Fruit fly (Drosophila melanogaster) whole organism, larva: ENCODE results near the gene CG3857.

Source experiments
- noc ChIP-seq: fragments of 200-800 bp; sonication (Bioruptor generic); optimal IDR thresholded peaks from 3 replicates; lab custom pipeline; 2019; ENCODE audit warnings: missing biosample characterization, mild to moderate bottlenecking, missing genetic modification characterization, moderate library complexity

Gene CG3857

DNA sequence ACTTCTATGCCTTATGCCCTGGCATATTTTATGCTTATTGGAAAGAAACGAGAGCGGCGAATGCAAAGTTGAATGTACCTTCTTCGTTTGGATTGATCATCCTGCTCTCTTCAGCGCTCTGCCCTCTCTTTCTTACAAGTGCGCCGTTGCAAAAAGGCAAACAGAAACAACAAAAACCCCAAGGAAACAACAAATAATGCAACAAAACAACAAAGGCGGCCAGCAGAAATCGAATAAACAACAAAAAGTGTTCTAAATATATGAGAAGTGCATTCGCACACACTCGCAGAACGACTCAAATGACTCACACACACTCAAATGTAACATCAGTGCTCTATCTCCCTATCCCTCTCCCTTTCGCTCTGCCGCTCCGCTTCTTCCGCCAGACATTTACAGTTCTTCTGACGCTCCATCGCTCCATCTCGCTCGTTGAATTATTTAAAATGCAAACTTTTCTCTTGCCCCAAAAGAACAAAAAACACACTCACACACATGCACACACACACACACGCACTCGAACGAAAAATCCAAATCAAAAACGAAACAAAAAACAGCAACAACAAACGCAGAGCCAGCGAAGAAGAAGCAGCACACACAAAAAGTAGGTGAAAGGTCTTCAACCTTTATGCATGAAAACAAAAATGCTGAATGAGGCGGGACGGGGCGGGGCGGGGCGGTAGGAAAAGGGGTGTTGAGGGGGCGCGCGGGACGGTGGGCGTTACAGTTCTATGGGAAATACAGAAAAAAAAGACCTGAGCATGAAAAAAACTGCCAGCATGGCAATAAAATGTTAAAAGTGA is 26.3 kb upstream of the CG3857 start:
- no peak for TF ChIP-seq noc

DNA sequence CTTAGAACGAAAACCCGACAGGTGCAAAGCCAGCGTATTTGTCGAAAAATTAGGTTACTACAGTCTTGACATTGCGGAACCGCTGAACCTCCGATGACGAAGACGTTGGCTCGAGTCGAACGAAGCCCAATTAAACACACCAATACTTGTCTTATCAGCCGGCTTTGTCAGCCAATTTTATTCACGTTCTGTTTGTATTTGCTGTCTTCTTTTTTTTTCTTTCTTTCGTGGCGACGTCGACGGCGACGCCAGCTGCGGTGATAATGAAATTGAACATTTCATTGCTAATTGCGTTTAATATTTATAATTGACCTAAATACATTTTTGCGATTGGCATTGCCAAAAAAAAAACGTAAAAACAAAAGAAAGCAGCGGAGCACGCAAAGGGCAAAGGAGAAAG is 25.7 kb upstream of the CG3857 start:
- no peak for TF ChIP-seq noc

dm6 chrX:1964409-1965345 is 24.8 kb upstream of the CG3857 start:
- no peak for TF ChIP-seq noc

DNA sequence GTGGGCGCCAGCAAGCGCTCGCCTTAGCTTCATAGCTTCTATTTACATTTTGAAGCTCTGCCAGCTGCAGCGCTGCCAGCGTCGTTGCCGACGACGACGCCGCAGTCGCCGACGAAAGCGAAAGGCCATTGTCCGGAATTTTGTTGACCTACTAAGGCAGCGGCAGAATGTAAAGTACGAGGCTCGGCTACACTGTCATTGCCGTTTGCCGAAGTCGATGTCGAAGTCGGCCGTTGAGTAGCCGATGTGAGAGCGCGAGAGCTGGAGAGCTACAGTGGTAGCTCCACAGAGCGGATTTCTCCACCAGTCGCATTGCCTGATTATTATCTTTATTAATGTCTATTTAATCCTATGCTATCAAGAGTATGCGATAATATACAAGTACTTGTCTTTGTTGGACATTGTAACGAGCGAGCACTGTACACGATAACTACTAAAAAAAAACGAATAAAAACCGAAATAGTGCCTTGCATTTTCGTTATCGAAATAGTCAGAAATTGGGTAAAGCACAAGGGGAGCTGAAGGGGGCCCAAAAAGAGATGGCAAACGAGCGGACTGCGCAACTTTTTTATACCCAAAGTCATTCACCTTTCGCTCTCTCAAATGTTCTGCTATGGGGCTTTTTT is 23.9 kb upstream of the CG3857 start:
- peak; percentile 95 for TF ChIP-seq noc

DNA sequence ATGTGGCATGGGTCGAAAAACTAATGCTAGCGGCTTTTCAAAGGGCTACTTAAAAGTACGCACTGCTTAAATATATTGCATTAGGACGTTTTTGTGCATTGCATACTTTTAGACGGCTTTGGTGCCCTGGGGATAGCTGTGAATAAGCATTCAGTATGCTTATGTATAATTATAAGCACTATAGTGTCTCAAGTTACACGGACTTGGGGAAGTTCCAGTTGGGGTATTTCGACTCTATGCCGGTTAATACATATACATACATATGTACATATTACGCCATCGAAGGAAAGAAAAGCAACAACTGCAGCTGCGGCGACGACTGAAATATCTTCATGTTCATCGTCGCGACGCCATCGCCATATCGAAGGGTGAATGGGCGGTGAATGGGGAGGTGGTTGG is 23.4 kb upstream of the CG3857 start:
- no peak for TF ChIP-seq noc

- no peak for TF ChIP-seq noc
Observed at dm6 chrX:1952898-1953297, 13.1 kb upstream of the CG3857 start.

DNA sequence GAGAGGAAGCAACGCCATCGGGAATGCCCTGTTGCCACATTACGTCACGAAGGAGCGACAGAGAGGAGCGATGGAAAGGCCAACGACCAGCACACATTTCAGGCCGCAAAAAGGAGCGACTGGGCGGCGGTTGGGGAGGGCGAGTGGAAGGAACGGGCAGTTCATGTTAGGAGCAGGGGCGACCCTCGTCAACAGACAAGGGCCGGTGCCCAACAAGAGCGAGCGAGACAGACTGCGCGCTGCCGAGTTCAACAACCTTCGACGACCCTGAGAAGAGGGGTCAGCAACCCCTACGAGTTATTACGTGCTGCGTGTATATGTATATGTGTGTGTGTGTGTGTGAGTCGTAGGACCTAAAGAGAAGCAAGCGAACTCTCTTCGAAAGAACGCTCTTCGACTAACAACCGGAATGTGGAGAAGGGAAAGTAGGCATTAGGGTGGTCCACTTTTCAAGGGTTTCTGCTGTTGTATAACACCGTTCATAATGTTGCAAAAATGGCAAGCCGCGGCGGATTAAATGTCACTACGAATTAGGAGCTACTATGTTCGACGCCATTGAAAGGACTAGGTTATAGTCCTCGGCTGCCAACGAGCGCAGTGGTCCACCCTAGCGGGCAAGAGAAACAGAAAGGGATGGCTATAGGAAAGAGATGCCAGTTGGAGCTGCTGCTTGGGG is 11.7 kb upstream of the CG3857 start:
- TF ChIP-seq noc, result peak; percentile 90

dm6 chrX:1950311-1950710 is 10.5 kb upstream of the CG3857 start:
- peak; percentile 35 for TF ChIP-seq noc

DNA sequence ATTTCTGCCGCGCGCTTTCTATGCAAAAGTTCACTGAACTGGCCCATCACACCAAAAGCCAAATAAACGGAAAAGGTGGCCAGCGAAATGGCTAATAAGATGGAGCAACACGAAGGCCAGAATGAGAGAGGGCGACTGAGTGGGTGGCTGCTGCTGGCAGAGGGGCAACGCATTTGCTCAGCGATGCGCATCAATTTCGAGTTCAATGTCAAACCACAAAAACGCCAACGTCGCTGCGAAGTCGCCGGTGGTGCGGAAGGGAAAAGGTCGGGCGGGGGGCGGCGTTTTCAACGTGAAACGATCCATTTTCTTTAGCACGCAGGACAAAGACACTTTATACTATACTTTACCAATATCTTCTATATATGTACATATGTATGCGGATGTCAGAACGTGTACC is 9.8 kb upstream of the CG3857 start:
- TF ChIP-seq noc, result no peak

dm6 chrX:1948508-1949065 is 8.7 kb upstream of the CG3857 start:
- peak; percentile 98 for TF ChIP-seq noc

DNA sequence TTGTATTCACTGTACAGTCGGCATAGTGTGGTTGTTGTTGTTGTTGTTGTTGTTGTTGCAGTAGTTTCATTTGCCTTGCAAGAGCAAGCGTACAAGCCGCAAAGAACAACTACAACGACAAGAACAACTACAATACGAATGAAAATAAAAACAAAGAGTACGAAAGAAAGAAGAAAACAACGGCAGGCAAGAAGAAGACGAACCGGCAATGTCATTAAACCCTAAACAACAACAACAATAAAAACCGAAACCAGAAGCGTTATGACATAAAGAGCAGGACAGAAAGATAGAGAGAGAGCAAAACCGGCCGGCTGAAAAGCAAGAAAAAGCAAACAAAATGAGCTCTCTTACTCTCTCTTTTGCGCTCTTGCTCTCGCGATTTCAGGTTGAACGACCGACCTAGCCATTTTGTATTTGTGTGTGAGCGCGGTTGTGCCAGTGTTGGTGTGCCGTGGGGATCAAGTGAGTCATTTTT is 8.1 kb upstream of the CG3857 start:
- TF ChIP-seq noc, result no peak

DNA sequence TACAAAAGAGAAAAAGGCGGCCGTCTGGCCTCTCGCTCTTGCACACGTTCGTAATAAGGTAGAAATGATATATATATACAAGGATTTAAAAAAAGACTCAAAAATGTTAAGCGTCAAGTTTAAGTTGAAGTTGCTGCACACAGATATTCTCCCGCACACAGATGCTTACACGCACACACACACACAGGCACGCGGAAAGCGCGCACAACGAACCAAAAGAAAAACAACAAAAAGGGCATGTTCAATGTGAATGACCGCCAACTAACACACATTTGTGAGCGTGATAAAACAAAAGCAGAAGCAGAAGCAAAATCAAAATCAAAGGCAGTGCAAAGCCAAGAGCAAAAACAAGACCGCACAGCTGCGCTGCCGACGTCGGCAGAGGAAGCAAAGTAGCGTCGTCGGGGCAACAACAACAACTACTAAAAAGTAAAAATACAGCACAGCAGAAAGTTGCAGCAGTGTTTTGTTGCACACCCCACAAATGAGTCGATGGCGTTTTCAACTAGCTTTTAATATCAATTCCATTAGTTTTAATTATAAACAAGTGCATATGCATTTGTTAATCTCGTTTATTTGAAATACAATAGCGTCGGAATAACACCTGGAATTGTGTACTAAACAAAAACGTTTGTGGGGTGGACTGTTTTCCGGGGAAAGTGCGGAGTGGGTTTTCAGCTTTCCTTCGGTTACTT is 7.5 kb upstream of the CG3857 start:
- peak; percentile 89 for TF ChIP-seq noc

DNA sequence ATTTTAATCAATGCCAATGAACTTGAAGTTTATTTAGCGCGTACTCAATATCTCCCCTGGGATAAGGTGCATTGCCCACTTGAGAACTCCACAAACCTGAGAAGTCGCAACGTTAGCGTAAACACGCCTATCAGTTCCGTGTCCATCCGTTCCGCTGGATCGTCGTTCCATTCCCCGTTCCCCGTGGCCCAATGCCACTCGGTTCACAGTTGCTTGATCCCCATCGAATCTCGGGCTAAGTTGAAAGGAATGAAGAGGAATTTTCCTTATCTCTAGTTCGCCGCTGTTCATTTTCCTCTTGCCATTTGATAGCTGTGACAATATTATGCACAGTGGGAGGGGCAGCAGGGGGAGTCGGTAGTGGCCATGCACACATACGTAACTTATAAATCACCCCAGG is 5.4 kb upstream of the CG3857 start:
- TF ChIP-seq noc, result no peak

DNA sequence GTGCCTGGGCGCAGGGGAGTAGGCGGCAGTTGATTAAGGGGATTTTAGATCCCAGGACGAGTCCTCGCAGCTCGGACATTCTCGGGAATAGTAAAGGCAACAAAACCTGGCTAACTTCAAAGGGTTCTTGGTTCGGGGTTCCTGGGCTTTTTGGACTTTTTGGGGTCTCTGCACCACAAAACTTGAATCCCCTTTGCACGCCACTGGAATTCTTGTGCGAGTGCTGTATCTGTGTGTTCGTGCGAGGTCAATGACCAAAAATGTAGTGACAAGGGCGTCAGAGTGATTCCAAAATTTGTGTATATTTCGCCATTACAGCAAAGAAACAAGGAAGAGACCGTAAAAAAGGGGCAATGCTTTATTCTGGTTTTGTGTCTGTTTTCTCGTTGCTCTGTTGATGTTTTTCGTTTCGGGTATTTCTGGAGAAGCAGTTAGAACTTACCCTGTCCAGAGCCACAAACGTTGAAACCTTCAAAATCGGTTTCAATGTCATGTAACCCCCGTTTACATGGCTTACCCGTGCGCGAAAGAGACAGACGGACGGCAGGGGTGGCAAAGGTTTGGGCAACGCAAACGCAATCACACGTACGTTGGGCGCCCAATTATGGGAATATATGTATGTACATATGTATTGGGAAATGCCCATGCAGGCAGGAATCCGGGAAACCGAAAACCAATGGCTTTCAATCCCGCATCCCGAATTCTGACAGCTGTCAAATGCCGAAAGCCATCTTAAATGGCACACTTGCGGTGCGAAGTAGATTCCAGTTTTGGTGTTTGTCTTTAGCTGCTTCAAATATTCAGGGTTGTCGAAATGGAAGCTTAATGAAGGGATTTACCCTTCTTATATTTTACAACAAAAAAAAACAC is 4.6 kb upstream of the CG3857 start:
- TF ChIP-seq noc, result no peak
